Fruit fly (Drosophila melanogaster) whole organism, embryonic: Measurements from ENCODE around the gene Cep135.

ENCODE experiments used
- Abd-B ChIP-seq: fragments of 200-800 bp; sonication (Bioruptor generic); optimal IDR thresholded peaks from 2 replicates; lab custom pipeline; 2018; ENCODE audit warnings: missing biosample characterization, mild to moderate bottlenecking, missing genetic modification characterization, moderate library complexity
- Atf3 ChIP-seq: fragments of 200-800 bp; sonication (Bioruptor generic); optimal IDR thresholded peaks from 3 replicates; lab custom pipeline; 2016; ENCODE audit warnings: missing biosample characterization, missing genetic modification characterization
- CG13123 ChIP-seq: fragments of 200-800 bp; sonication (Bioruptor generic); optimal IDR thresholded peaks from 2 replicates; lab custom pipeline; 2016; ENCODE audit warnings: missing biosample characterization, missing genetic modification characterization
- CG17568 ChIP-seq: fragments of 200-800 bp; sonication (Bioruptor generic); optimal IDR thresholded peaks from 2 replicates; lab custom pipeline; 2018; ENCODE audit warnings: missing biosample characterization, mild to moderate bottlenecking, missing genetic modification characterization, moderate library complexity
- CG1832 ChIP-seq: fragments of 200-800 bp; sonication (Bioruptor generic); optimal IDR thresholded peaks from 2 replicates; lab custom pipeline; 2017; ENCODE audit warnings: missing biosample characterization, mild to moderate bottlenecking, missing genetic modification characterization, inconsistent platforms
- CG18764 ChIP-seq: fragments of 200-800 bp; sonication (Bioruptor generic); optimal IDR thresholded peaks from 3 replicates; lab custom pipeline; 2016; ENCODE audit warnings: missing biosample characterization, missing genetic modification characterization
- CG30403 ChIP-seq: fragments of 200-800 bp; sonication (Bioruptor generic); optimal IDR thresholded peaks from 3 replicates; lab custom pipeline; 2016; ENCODE audit warnings: missing biosample characterization, missing genetic modification characterization
- CG31441 ChIP-seq: fragments of 200-800 bp; sonication (Bioruptor generic); IDR thresholded peaks from 2 replicates; pipeline ENCODE4 v1.3.6; 2022; ENCODE audit warnings: missing biosample characterization, missing genetic modification characterization
- CG34422 ChIP-seq: fragments of 200-800 bp; sonication (Bioruptor generic); IDR thresholded peaks from 3 replicates; pipeline ENCODE4 v1.3.6; 2022; ENCODE audit warnings: missing biosample characterization, missing genetic modification characterization
- CG7556 ChIP-seq: fragments of 200-800 bp; sonication (Bioruptor generic); optimal IDR thresholded peaks from 2 replicates; lab custom pipeline; 2017; ENCODE audit warnings: missing biosample characterization, mild to moderate bottlenecking, missing genetic modification characterization
- CG8281 ChIP-seq: fragments of 200-800 bp; sonication (Bioruptor generic); optimal IDR thresholded peaks from 2 replicates; lab custom pipeline; 2018; ENCODE audit warnings: missing biosample characterization, mild to moderate bottlenecking, missing genetic modification characterization, moderate library complexity
- CG8944 ChIP-seq: fragments of 200-800 bp; sonication (Bioruptor generic); optimal IDR thresholded peaks from 3 replicates; lab custom pipeline; 2016; ENCODE audit warnings: missing biosample characterization, missing genetic modification characterization
- CG9437 ChIP-seq: fragments of 200-800 bp; sonication (Bioruptor generic); optimal IDR thresholded peaks from 2 replicates; lab custom pipeline; 2018; ENCODE audit warnings: missing biosample characterization, mild to moderate bottlenecking, missing genetic modification characterization
- CG9932 ChIP-seq: fragments of 200-800 bp; sonication (Bioruptor generic); IDR thresholded peaks from 2 replicates; pipeline ENCODE4 v1.3.6; 2022; ENCODE audit warnings: missing biosample characterization, missing genetic modification characterization
- Doc2 ChIP-seq: fragments of 200-800 bp; sonication (Bioruptor generic); IDR thresholded peaks from 2 replicates; pipeline ENCODE4 v1.3.6; 2022; ENCODE audit warnings: missing biosample characterization, missing genetic modification characterization
- HLH54F ChIP-seq: fragments of 200-800 bp; sonication (Bioruptor generic); optimal IDR thresholded peaks from 3 replicates; lab custom pipeline; 2016; ENCODE audit warnings: missing biosample characterization, missing genetic modification characterization
- Hr51 ChIP-seq, 2 experiments: fragments of 200-800 bp; sonication (Bioruptor generic); optimal IDR thresholded peaks; 2 replicates in 1 of 2; 3 replicates in 1 of 2; lab custom pipeline; 2016 to 2018; ENCODE audit warnings: missing biosample characterization in 2 of 2, missing genetic modification characterization in 2 of 2, mild to moderate bottlenecking in 1 of 2, moderate library complexity in 1 of 2
- MTF-1 ChIP-seq: fragments of 200-800 bp; sonication (Bioruptor generic); optimal IDR thresholded peaks from 2 replicates; lab custom pipeline; 2018; ENCODE audit warnings: missing biosample characterization, mild to moderate bottlenecking, missing genetic modification characterization, borderline replicate concordance
- Max ChIP-seq: fragments of 200-800 bp; sonication (Bioruptor generic); optimal IDR thresholded peaks from 2 replicates; lab custom pipeline; 2016; ENCODE audit warnings: missing biosample characterization, mild to moderate bottlenecking, missing genetic modification characterization
- Myb ChIP-seq: fragments of 200-800 bp; sonication (Bioruptor generic); optimal IDR thresholded peaks from 2 replicates; lab custom pipeline; 2016; ENCODE audit warnings: missing biosample characterization, missing genetic modification characterization
- Neu2 ChIP-seq: fragments of 200-800 bp; sonication (Bioruptor generic); optimal IDR thresholded peaks from 3 replicates; lab custom pipeline; 2016; ENCODE audit warnings: missing biosample characterization, missing genetic modification characterization, borderline replicate concordance
- Xbp1 ChIP-seq: fragments of 200-800 bp; sonication (Bioruptor generic); optimal IDR thresholded peaks from 3 replicates; lab custom pipeline; 2016; ENCODE audit warnings: missing biosample characterization, mild to moderate bottlenecking, missing genetic modification characterization
- br ChIP-seq: fragments of >200 bp; optimal IDR thresholded peaks from 2 replicates; lab custom pipeline; 2017
- chinmo ChIP-seq: fragments of 200-800 bp; sonication (Bioruptor generic); IDR thresholded peaks from 4 replicates; pipeline ENCODE4 v1.3.6; 2022; ENCODE audit warnings: missing biosample characterization, missing genetic modification characterization; ENCODE audit not compliant: partially characterized antibody
- ems ChIP-seq: fragments of 200-800 bp; sonication (Bioruptor generic); optimal IDR thresholded peaks from 3 replicates; lab custom pipeline; 2016; ENCODE audit warnings: missing biosample characterization, missing genetic modification characterization
- eyg ChIP-seq: fragments of 200-800 bp; sonication (Bioruptor generic); optimal IDR thresholded peaks from 3 replicates; lab custom pipeline; 2016; ENCODE audit warnings: missing biosample characterization, missing genetic modification characterization
- fru ChIP-seq: fragments of >200 bp; optimal IDR thresholded peaks from 2 replicates; lab custom pipeline; 2017
- gem ChIP-seq: fragments of 200-800 bp; sonication (Bioruptor generic); optimal IDR thresholded peaks from 2 replicates; lab custom pipeline; 2019; ENCODE audit warnings: missing biosample characterization, mild to moderate bottlenecking, missing genetic modification characterization, moderate library complexity
- gfzf ChIP-seq: fragments of 200-800 bp; sonication (Bioruptor generic); optimal IDR thresholded peaks from 2 replicates; lab custom pipeline; 2016; ENCODE audit warnings: missing biosample characterization, mild to moderate bottlenecking, missing genetic modification characterization, moderate library complexity
- grn ChIP-seq: fragments of 200-800 bp; sonication (Bioruptor generic); optimal IDR thresholded peaks from 3 replicates; lab custom pipeline; 2017; ENCODE audit warnings: missing biosample characterization, missing genetic modification characterization
- gro ChIP-seq: fragments of 200-800 bp; sonication (Bioruptor generic); optimal IDR thresholded peaks from 2 replicates; lab custom pipeline; 2016; ENCODE audit warnings: missing biosample characterization, missing genetic modification characterization
- hkb ChIP-seq, 2 experiments: fragments of 200-800 bp in 1 of 2; fragments of >200 bp in 1 of 2; sonication (Bioruptor generic) in 1 of 2; IDR thresholded peaks in 1 of 2; optimal IDR thresholded peaks in 1 of 2; 2 replicates each; pipeline versions ENCODE4 v1.3.6 to Lab custom; 2017 to 2022; ENCODE audit warnings: missing biosample characterization in 1 of 2, missing genetic modification characterization in 1 of 2
- kni ChIP-seq: fragments of 200-800 bp; sonication (Bioruptor generic); optimal IDR thresholded peaks from 3 replicates; lab custom pipeline; 2017; ENCODE audit warnings: mild to moderate bottlenecking, missing biosample characterization, missing genetic modification reagents, missing genetic modification characterization
- lola ChIP-seq, 3 experiments: fragments of >200 bp in 2 of 3; fragments of 200-800 bp in 1 of 3; sonication (Bioruptor generic) in 1 of 3; optimal IDR thresholded peaks; 2 replicates each; lab custom pipeline; 2017 to 2019; ENCODE audit warnings: missing biosample characterization in 3 of 3, missing genetic modification characterization in 3 of 3, mild to moderate bottlenecking in 1 of 3, moderate library complexity in 1 of 3
- nmo ChIP-seq: fragments of 200-800 bp; sonication (Bioruptor generic); optimal IDR thresholded peaks from 2 replicates; lab custom pipeline; 2018; ENCODE audit warnings: missing biosample characterization, mild to moderate bottlenecking, missing genetic modification characterization, moderate library complexity
- pb ChIP-seq: fragments of 200-800 bp; sonication (Bioruptor generic); optimal IDR thresholded peaks from 3 replicates; lab custom pipeline; 2016; ENCODE audit warnings: missing biosample characterization, missing genetic modification characterization
- repo ChIP-seq: fragments of 200-800 bp; sonication (Bioruptor generic); optimal IDR thresholded peaks from 2 replicates; lab custom pipeline; 2016; ENCODE audit warnings: missing biosample characterization, missing genetic modification characterization
- sens ChIP-seq: fragments of 200-800 bp; sonication (Bioruptor generic); peaks from one replicate; lab custom pipeline; 2016; ENCODE audit warnings: missing biosample characterization, missing genetic modification characterization
- shn ChIP-seq: fragments of 200-800 bp; sonication (Bioruptor generic); optimal IDR thresholded peaks from 3 replicates; lab custom pipeline; 2016; ENCODE audit warnings: missing biosample characterization, missing genetic modification characterization
- sim ChIP-seq: fragments of 200-800 bp; sonication (Bioruptor generic); IDR thresholded peaks from 2 replicates; pipeline ENCODE4 v1.3.6; 2022; ENCODE audit warnings: missing biosample characterization, missing genetic modification characterization
- sna ChIP-seq: fragments of 200-800 bp; sonication (Bioruptor generic); IDR thresholded peaks from 2 replicates; pipeline ENCODE4 v1.3.6; 2022; ENCODE audit warnings: missing biosample characterization, missing genetic modification characterization; ENCODE audit not compliant: partially characterized antibody
- so ChIP-seq: fragments of 200-800 bp; sonication (Bioruptor generic); IDR thresholded peaks from 3 replicates; pipeline ENCODE4 v1.3.6; 2022; ENCODE audit warnings: missing biosample characterization, missing genetic modification characterization
- toy ChIP-seq: fragments of 200-800 bp; sonication (Bioruptor generic); IDR thresholded peaks from 2 replicates; pipeline ENCODE4 v1.3.6; 2022; ENCODE audit warnings: missing biosample characterization, missing genetic modification characterization
- trem ChIP-seq: fragments of 200-800 bp; optimal IDR thresholded peaks from 3 replicates; lab custom pipeline; 2019; ENCODE audit warnings: missing biosample characterization, mild to moderate bottlenecking, missing genetic modification characterization, moderate library complexity
- ttk ChIP-seq: fragments of 200-800 bp; sonication (Bioruptor generic); IDR thresholded peaks from 2 replicates; pipeline ENCODE4 v2.1.2; 2022; ENCODE audit warnings: missing biosample characterization, missing genetic modification characterization

Gene Cep135

DNA sequence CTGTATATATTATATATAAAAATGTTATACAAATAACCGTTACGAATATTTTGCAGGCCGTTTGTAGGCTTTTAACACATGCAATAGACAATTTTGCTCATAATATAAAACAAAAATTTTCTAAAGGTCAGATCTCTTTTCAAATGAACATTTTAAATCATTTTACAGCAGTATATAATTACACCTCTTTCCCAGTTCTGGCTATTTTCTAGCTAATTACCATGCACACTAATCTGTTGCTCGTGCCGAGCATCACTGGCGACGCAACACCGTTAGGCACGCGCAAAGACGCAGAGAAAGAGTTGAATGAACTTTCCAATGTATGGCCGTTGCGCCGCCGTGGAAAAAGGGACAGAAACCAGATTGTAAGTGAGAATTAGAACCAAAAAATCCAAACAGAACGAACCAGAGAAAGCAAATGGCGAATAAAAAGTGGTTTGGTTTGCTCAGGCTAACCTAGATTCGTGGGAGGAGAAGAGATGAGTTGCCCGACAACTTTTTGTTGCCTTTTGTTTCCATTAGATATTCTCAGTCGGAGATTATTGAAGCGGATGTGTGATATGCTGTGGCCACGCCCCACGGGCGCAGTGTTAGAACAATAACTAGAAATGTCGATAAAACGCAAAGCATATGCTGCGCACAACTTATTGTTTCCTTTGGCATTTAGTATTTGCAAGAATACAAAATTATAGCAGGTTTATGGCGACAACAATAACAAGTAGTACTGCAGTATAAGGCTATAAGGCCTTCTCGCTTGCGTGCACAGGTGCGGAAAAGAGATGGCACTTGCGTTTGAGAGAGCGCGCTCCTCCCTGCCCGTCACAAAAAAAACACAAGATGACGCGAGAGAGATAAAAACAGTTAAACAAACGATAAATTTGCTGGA, 24.8 kb downstream of the Cep135 start (continued):
- TF ChIP-seq CG13123 (GFP tag; lab: Kevin White, UChicago) (no peak), kni (GFP tag; lab: Kevin White, UChicago) (peak; percentile 83), Hr51 (GFP tag; optimal IDR thresholded peaks at IDR 0.05; lab: Kevin White, UChicago) (no peak), chinmo (GFP tag; lab: Robert Waterston, UW) (peak; percentile 80; the same call in 3 of the 4 replicates), pb (GFP tag; lab: Kevin White, UChicago) (no peak), CG31441 (0 out of 2 replicates have a peak, but pooled peaks have one; percentile 22), eyg (GFP tag; lab: Kevin White, UChicago) (no peak), hkb (optimal IDR thresholded peaks at IDR 0.05; lab: Kevin White, UChicago) (no peak), hkb (GFP tag; IDR thresholded peaks at IDR 0.05; lab: Robert Waterston, UW) (peak; percentile 7; the same call in 1 of the 2 replicates), grn (GFP tag; lab: Kevin White, UChicago) (peak; percentile 86), CG9437 (GFP tag; lab: Kevin White, UChicago) (peak; percentile 35)

- peak; percentile 50 for TF ChIP-seq gro (GFP tag; lab: Kevin White, UChicago)
- no peak for TF ChIP-seq fru (lab: Kevin White, UChicago)
- TF ChIP-seq sens (GFP tag; lab: Kevin White, UChicago): peak; percentile 94
- no peak for TF ChIP-seq sna (GFP tag; lab: Robert Waterston, UW)
- TF ChIP-seq CG9932 (GFP tag; lab: Robert Waterston, UW): no peak
- peak; percentile 21 for TF ChIP-seq CG30403 (GFP tag; lab: Kevin White, UChicago)
- TF ChIP-seq sim (GFP tag; lab: Robert Waterston, UW): no peak
- no peak for TF ChIP-seq HLH54F (GFP tag; lab: Kevin White, UChicago)
- TF ChIP-seq Myb (GFP tag; lab: Kevin White, UChicago): peak; percentile 30
- no peak for TF ChIP-seq CG8944 (GFP tag; lab: Kevin White, UChicago)
- no peak for TF ChIP-seq so (GFP tag; lab: Robert Waterston, UW)
- TF ChIP-seq CG17568 (GFP tag; lab: Kevin White, UChicago): peak; percentile 26
- no peak for TF ChIP-seq toy (GFP tag; lab: Robert Waterston, UW)
- no peak for TF ChIP-seq Neu2 (GFP tag; lab: Kevin White, UChicago)
- TF ChIP-seq Abd-B (GFP tag; lab: Kevin White, UChicago): no peak
- TF ChIP-seq shn (GFP tag; lab: Kevin White, UChicago): peak; percentile 41
- TF ChIP-seq CG8281 (tag; lab: Kevin White, UChicago): no peak
- TF ChIP-seq ems (GFP tag; lab: Kevin White, UChicago): peak; percentile 35
- TF ChIP-seq trem (tag; lab: Kevin White, UChicago): peak; percentile 83
- peak; percentile 89 for TF ChIP-seq gfzf (GFP tag; lab: Kevin White, UChicago)
- no peak for TF ChIP-seq Doc2 (GFP tag; lab: Robert Waterston, UW)
- TF ChIP-seq repo (GFP tag; lab: Kevin White, UChicago): peak; percentile 2
- TF ChIP-seq br (lab: Kevin White, UChicago): no peak
- no peak for TF ChIP-seq Atf3
- no peak for TF ChIP-seq CG18764
- peak; percentile 71 for TF ChIP-seq CG1832 (GFP tag; lab: Kevin White, UChicago)
- peak; percentile 84 for TF ChIP-seq Xbp1 (GFP tag; lab: Kevin White, UChicago)
- peak; percentile 62 for TF ChIP-seq nmo (GFP tag; lab: Kevin White, UChicago)
- peak; percentile 32 for TF ChIP-seq gem (tag; lab: Kevin White, UChicago)
- TF ChIP-seq MTF-1 (GFP tag; lab: Kevin White, UChicago): peak; percentile 1
- TF ChIP-seq Max: no peak
- TF ChIP-seq CG7556: no peak
- no peak for TF ChIP-seq ttk (GFP tag; lab: Robert Waterston, UW)
- TF ChIP-seq CG34422 (GFP tag; lab: Robert Waterston, UW): peak; percentile 78; the same call in 1 of the 3 replicates
- TF ChIP-seq lola (GFP tag; optimal IDR thresholded peaks at IDR 0.05; lab: Kevin White, UChicago): no peak
Measured at dm6 chr3L:15142004-15142890, 25.7 kb downstream of the Cep135 start, which contains the start of gene Pdi. Gene Pdi (minus strand): TSS chr3L:15142840.
